Fruit fly (Drosophila melanogaster) whole organism, prepupa: ENCODE measurements around the gene CG9396.

Experiments
- Blimp-1 ChIP-seq: fragments of 200-800 bp; sonication (Bioruptor generic); optimal IDR thresholded peaks from 3 replicates; lab custom pipeline; 2017; ENCODE audit warnings: missing biosample characterization, missing genetic modification characterization, mild to moderate bottlenecking, moderate library complexity, missing genetic modification reagents
- CG10631 ChIP-seq: fragments of 200-800 bp; sonication (Bioruptor generic); optimal IDR thresholded peaks from 2 replicates; lab custom pipeline; 2016; ENCODE audit warnings: missing biosample characterization, missing genetic modification characterization
- CG11294 ChIP-seq: fragments of 200-800 bp; sonication (Bioruptor generic); IDR thresholded peaks from 2 replicates; pipeline ENCODE4 v1.3.6; 2022; ENCODE audit warnings: missing biosample characterization, missing genetic modification characterization
- CG11762 ChIP-seq: fragments of 200-800 bp; sonication (Bioruptor generic); optimal IDR thresholded peaks from 3 replicates; lab custom pipeline; 2016; ENCODE audit warnings: missing biosample characterization, missing genetic modification characterization; ENCODE audit not compliant: insufficient read depth
- CG15336 ChIP-seq: fragments of 200-800 bp; sonication (Bioruptor generic); IDR thresholded peaks from 2 replicates; pipeline ENCODE4 v1.3.6; 2022; ENCODE audit warnings: missing biosample characterization, missing genetic modification characterization
- CG1621 ChIP-seq: fragments of 200-800 bp; sonication (Bioruptor generic); optimal IDR thresholded peaks from 3 replicates; lab custom pipeline; 2018; ENCODE audit warnings: missing biosample characterization, mild to moderate bottlenecking, missing genetic modification characterization
- CG16779 ChIP-seq: fragments of 200-800 bp; sonication (Bioruptor generic); optimal IDR thresholded peaks from 3 replicates; lab custom pipeline; 2017; ENCODE audit warnings: missing biosample characterization, mild to moderate bottlenecking, missing genetic modification characterization
- CG31627 ChIP-seq: fragments of 200-800 bp; sonication (Bioruptor generic); optimal IDR thresholded peaks from 3 replicates; lab custom pipeline; 2016; ENCODE audit warnings: missing biosample characterization, missing genetic modification characterization
- CG32006 ChIP-seq: fragments of 200-800 bp; sonication (Bioruptor generic); optimal IDR thresholded peaks from 3 replicates; lab custom pipeline; 2017; ENCODE audit warnings: missing biosample characterization, mild to moderate bottlenecking, missing genetic modification characterization
- CG34406 ChIP-seq: fragments of 200-800 bp; sonication (Bioruptor generic); optimal IDR thresholded peaks from 3 replicates; lab custom pipeline; 2016; ENCODE audit warnings: missing biosample characterization, missing genetic modification characterization
- CG3919 ChIP-seq: fragments of 200-800 bp; sonication (Bioruptor generic); optimal IDR thresholded peaks from 3 replicates; lab custom pipeline; 2016; ENCODE audit warnings: missing biosample characterization, missing genetic modification characterization
- CG6163 ChIP-seq: fragments of 200-800 bp; sonication (Bioruptor generic); IDR thresholded peaks from 3 replicates; pipeline ENCODE4 v1.3.6; 2022; ENCODE audit warnings: missing biosample characterization, missing genetic modification characterization
- CG6276 ChIP-seq: fragments of 200-800 bp; sonication (Bioruptor generic); optimal IDR thresholded peaks from 2 replicates; lab custom pipeline; 2017; ENCODE audit warnings: missing biosample characterization, mild to moderate bottlenecking, missing genetic modification characterization
- CG6792 ChIP-seq: fragments of 200-800 bp; sonication (Bioruptor generic); optimal IDR thresholded peaks from 3 replicates; lab custom pipeline; 2016; ENCODE audit warnings: missing biosample characterization, missing genetic modification characterization
- CG6808 ChIP-seq: fragments of 200-800 bp; sonication (Bioruptor generic); optimal IDR thresholded peaks from 3 replicates; lab custom pipeline; 2017; ENCODE audit warnings: missing biosample characterization, missing genetic modification characterization, mild to moderate bottlenecking, moderate library complexity, missing genetic modification reagents
- CG6854 ChIP-seq: fragments of 200-800 bp; sonication (Bioruptor generic); optimal IDR thresholded peaks from 2 replicates; lab custom pipeline; 2017; ENCODE audit warnings: missing biosample characterization, mild to moderate bottlenecking, missing genetic modification characterization
- CG8319 ChIP-seq: fragments of 200-800 bp; sonication (Bioruptor generic); optimal IDR thresholded peaks from 3 replicates; lab custom pipeline; 2016; ENCODE audit warnings: missing biosample characterization, missing genetic modification characterization
- CG8632 ChIP-seq: fragments of 200-800 bp; sonication (Bioruptor generic); optimal IDR thresholded peaks from 3 replicates; lab custom pipeline; 2016; ENCODE audit warnings: missing biosample characterization, missing genetic modification characterization
- Eip75B ChIP-seq: fragments of 200-800 bp; sonication (Bioruptor generic); optimal IDR thresholded peaks from 3 replicates; lab custom pipeline; 2016; ENCODE audit warnings: missing biosample characterization, missing genetic modification characterization
- Eip78C ChIP-seq: fragments of 200-800 bp; sonication (Bioruptor generic); peaks from one replicate; lab custom pipeline; 2016; ENCODE audit warnings: missing biosample characterization, missing genetic modification characterization
- Eip93F ChIP-seq: fragments of 200-800 bp; sonication (Bioruptor generic); optimal IDR thresholded peaks from 2 replicates; lab custom pipeline; 2016; ENCODE audit warnings: missing biosample characterization, mild to moderate bottlenecking, missing genetic modification characterization
- Ets21C ChIP-seq: fragments of 200-800 bp; sonication (Bioruptor generic); optimal IDR thresholded peaks from 3 replicates; lab custom pipeline; 2016; ENCODE audit warnings: missing biosample characterization, missing genetic modification characterization
- Ets96B ChIP-seq: fragments of 200-800 bp; optimal IDR thresholded peaks from 2 replicates; lab custom pipeline; 2019; ENCODE audit warnings: missing biosample characterization, mild to moderate bottlenecking, missing genetic modification characterization, moderate library complexity
- Gug ChIP-seq: fragments of 200-800 bp; sonication (Bioruptor generic); IDR thresholded peaks from 2 replicates; pipeline ENCODE4 v1.3.6; 2022; ENCODE audit warnings: missing biosample characterization, missing genetic modification characterization
- Hr38 ChIP-seq: sonication (Bioruptor generic); optimal IDR thresholded peaks from 2 replicates; lab custom pipeline; 2016; ENCODE audit warnings: missing biosample characterization, missing genetic modification characterization
- Met ChIP-seq: fragments of 200-800 bp; sonication (Bioruptor generic); optimal IDR thresholded peaks from 3 replicates; lab custom pipeline; 2016; ENCODE audit warnings: missing biosample characterization, missing genetic modification characterization
- OdsH ChIP-seq: fragments of 200-800 bp; sonication (Bioruptor generic); optimal IDR thresholded peaks from 3 replicates; lab custom pipeline; 2016; ENCODE audit warnings: missing biosample characterization, missing genetic modification characterization
- Sox15 ChIP-seq: fragments of 200-800 bp; sonication (Bioruptor generic); optimal IDR thresholded peaks from 3 replicates; lab custom pipeline; 2016; ENCODE audit warnings: missing biosample characterization, missing genetic modification characterization
- achi ChIP-seq: fragments of 200-800 bp; sonication (Bioruptor generic); optimal IDR thresholded peaks from 3 replicates; lab custom pipeline; 2016; ENCODE audit warnings: missing biosample characterization, missing genetic modification characterization
- acj6 ChIP-seq: fragments of 200-800 bp; sonication (Bioruptor generic); optimal IDR thresholded peaks from 3 replicates; lab custom pipeline; 2016; ENCODE audit warnings: missing biosample characterization, missing genetic modification characterization
- cyc ChIP-seq: fragments of 200-800 bp; sonication (Bioruptor generic); optimal IDR thresholded peaks from 3 replicates; lab custom pipeline; 2016; ENCODE audit warnings: missing biosample characterization, missing genetic modification characterization
- dac ChIP-seq: fragments of 200-800 bp; sonication (Bioruptor generic); optimal IDR thresholded peaks from 2 replicates; lab custom pipeline; 2017; ENCODE audit warnings: missing biosample characterization, mild to moderate bottlenecking, missing genetic modification characterization
- dsx ChIP-seq: fragments of 200-800 bp; optimal IDR thresholded peaks from 3 replicates; lab custom pipeline; 2019; ENCODE audit warnings: missing biosample characterization, mild to moderate bottlenecking, missing genetic modification characterization, moderate library complexity; ENCODE audit not compliant: poor library complexity, severe bottlenecking
- eg ChIP-seq: fragments of 200-800 bp; sonication (Bioruptor generic); IDR thresholded peaks from 3 replicates; pipeline ENCODE4 v1.3.6; 2022; ENCODE audit warnings: missing biosample characterization, missing genetic modification characterization
- esn ChIP-seq: fragments of 200-800 bp; sonication (Bioruptor generic); optimal IDR thresholded peaks from 2 replicates; lab custom pipeline; 2016; ENCODE audit warnings: missing biosample characterization, mild to moderate bottlenecking, missing genetic modification characterization, moderate library complexity
- fd59A ChIP-seq: fragments of 200-800 bp; sonication (Bioruptor generic); optimal IDR thresholded peaks from 2 replicates; lab custom pipeline; 2017; ENCODE audit warnings: missing biosample characterization, mild to moderate bottlenecking, missing genetic modification characterization, missing genetic modification reagents
- fd85E ChIP-seq: fragments of 200-800 bp; sonication (Bioruptor generic); optimal IDR thresholded peaks from 3 replicates; lab custom pipeline; 2016; ENCODE audit warnings: missing biosample characterization, missing genetic modification characterization
- net ChIP-seq: fragments of 200-800 bp; sonication (Bioruptor generic); optimal IDR thresholded peaks from 3 replicates; lab custom pipeline; 2016; ENCODE audit warnings: missing biosample characterization, missing genetic modification characterization
- pdm3 ChIP-seq: fragments of 200-800 bp; sonication (Bioruptor generic); optimal IDR thresholded peaks from 3 replicates; lab custom pipeline; 2016; ENCODE audit warnings: missing biosample characterization, missing genetic modification characterization
- salr ChIP-seq, 2 experiments: fragments of 200-800 bp; sonication (Bioruptor generic); optimal IDR thresholded peaks; 3 replicates each; lab custom pipeline; 2016 to 2018; ENCODE audit warnings: missing biosample characterization in 2 of 2, missing genetic modification characterization in 2 of 2, mild to moderate bottlenecking in 1 of 2
- spab ChIP-seq: fragments of 200-800 bp; sonication (Bioruptor generic); optimal IDR thresholded peaks from 2 replicates; lab custom pipeline; 2017; ENCODE audit warnings: missing biosample characterization, mild to moderate bottlenecking, missing genetic modification characterization, missing genetic modification reagents
- ss ChIP-seq, 2 experiments: fragments of 200-800 bp; sonication (Bioruptor generic); optimal IDR thresholded peaks; 2 replicates in 1 of 2; 3 replicates in 1 of 2; lab custom pipeline; 2017 to 2018; ENCODE audit warnings: mild to moderate bottlenecking in 2 of 2, missing biosample characterization in 2 of 2, missing genetic modification characterization in 2 of 2, moderate library complexity in 1 of 2
- svp ChIP-seq: fragments of 200-800 bp; sonication (Bioruptor generic); peaks from one replicate; lab custom pipeline; 2016; ENCODE audit warnings: missing biosample characterization, missing genetic modification characterization
- topi ChIP-seq: fragments of 200-800 bp; sonication (Bioruptor generic); optimal IDR thresholded peaks from 3 replicates; lab custom pipeline; 2016; ENCODE audit warnings: missing biosample characterization, missing genetic modification characterization
- vri ChIP-seq: fragments of 200-800 bp; sonication (Bioruptor generic); optimal IDR thresholded peaks from 3 replicates; lab custom pipeline; 2016; ENCODE audit warnings: missing biosample characterization, mild to moderate bottlenecking, missing genetic modification characterization

CG9396 gene

DNA sequence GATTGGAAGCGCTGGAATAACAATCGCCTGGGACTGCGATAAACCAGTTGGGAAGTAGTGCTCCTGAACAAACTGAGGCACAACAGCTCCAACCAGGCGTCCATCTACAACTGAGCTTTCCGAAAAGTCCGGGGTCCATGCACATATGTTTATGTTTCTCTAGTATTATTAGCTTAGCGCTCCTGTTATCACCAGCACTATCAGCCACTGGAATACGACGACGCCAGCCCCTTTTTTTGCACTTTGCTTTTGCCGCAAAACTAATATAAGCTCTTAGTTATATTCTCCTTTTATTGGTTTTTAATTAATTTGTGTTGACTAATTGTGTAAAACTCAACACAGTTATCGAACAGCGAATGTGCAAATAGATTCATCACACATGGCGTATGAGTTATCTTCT lies at the start of gene CG9396:
TSS of gene CG9396 (minus strand) at position 101 of the 400 bp plus-strand sequence.
- TF ChIP-seq Eip78C (GFP tag; lab: Kevin White, UChicago), result no peak
- TF ChIP-seq dac (GFP tag; lab: Kevin White, UChicago), result no peak
- TF ChIP-seq CG10631 (GFP tag; lab: Kevin White, UChicago), result no peak
- TF ChIP-seq Sox15 (GFP tag; lab: Kevin White, UChicago), result no peak
- TF ChIP-seq CG6276 (GFP tag; lab: Kevin White, UChicago), result no peak
- TF ChIP-seq CG32006 (GFP tag; lab: Kevin White, UChicago), result no peak
- no peak for TF ChIP-seq CG3919 (GFP tag; lab: Kevin White, UChicago)
- no peak for TF ChIP-seq CG6163
- no peak for TF ChIP-seq Hr38 (GFP tag; lab: Kevin White, UChicago)
- TF ChIP-seq OdsH (GFP tag; lab: Kevin White, UChicago), result no peak
- TF ChIP-seq CG16779 (tag; lab: Kevin White, UChicago), result no peak
- no peak for TF ChIP-seq Eip93F (GFP tag; lab: Kevin White, UChicago)
- no peak for TF ChIP-seq Blimp-1
- TF ChIP-seq net (GFP tag; lab: Kevin White, UChicago), result no peak

dm6 chr3R:9620278-9620677 lies 48.9 kb upstream of the CG9396 start:
- TF ChIP-seq esn (GFP tag; lab: Kevin White, UChicago) (no peak), achi (GFP tag; lab: Kevin White, UChicago) (no peak), Sox15 (GFP tag; lab: Kevin White, UChicago) (no peak), CG32006 (GFP tag; lab: Kevin White, UChicago) (no peak), spab (GFP tag; lab: Kevin White, UChicago) (no peak), CG11762 (GFP tag; lab: Kevin White, UChicago) (no peak)

- TF ChIP-seq Blimp-1 (no peak), CG32006 (GFP tag; lab: Kevin White, UChicago) (peak; percentile 85), achi (GFP tag; lab: Kevin White, UChicago) (peak; percentile 55), topi (GFP tag; lab: Kevin White, UChicago) (peak; percentile 46), CG6276 (GFP tag; lab: Kevin White, UChicago) (peak; percentile 80), dsx (GFP tag; lab: Kevin White, UChicago) (peak; percentile 29), Sox15 (GFP tag; lab: Kevin White, UChicago) (peak; percentile 13), CG34406 (GFP tag; lab: Kevin White, UChicago) (peak; percentile 41), CG8632 (GFP tag; lab: Kevin White, UChicago) (peak; percentile 34), Eip78C (GFP tag; lab: Kevin White, UChicago) (peak; percentile 94), spab (GFP tag; lab: Kevin White, UChicago) (peak; percentile 21), pdm3 (GFP tag; lab: Kevin White, UChicago) (peak; percentile 66), fd59A (peak; percentile 18), CG16779 (tag; lab: Kevin White, UChicago) (peak; percentile 34), ss (GFP tag; optimal IDR thresholded peaks at IDR 0.05; lab: Kevin White, UChicago) (no peak), Ets96B (peak; percentile 25), CG6808 (peak; percentile 53), dac (GFP tag; lab: Kevin White, UChicago) (peak; percentile 67), Met (peak; percentile 37), eg (peak; percentile 96), vri (GFP tag; lab: Kevin White, UChicago) (no peak), cyc (GFP tag; lab: Kevin White, UChicago) (peak; percentile 66), Eip93F (GFP tag; lab: Kevin White, UChicago) (no peak), salr (GFP tag; optimal IDR thresholded peaks at IDR 0.05; lab: Kevin White, UChicago) (peak in 1 of 2 experiments; percentile 49), esn (GFP tag; lab: Kevin White, UChicago) (peak; percentile 46), CG6854 (GFP tag; lab: Kevin White, UChicago) (no peak), CG8319 (GFP tag; lab: Kevin White, UChicago) (peak; percentile 34), Ets21C (GFP tag; lab: Kevin White, UChicago) (no peak), CG1621 (tag; lab: Kevin White, UChicago) (no peak), Gug (GFP tag; lab: Robert Waterston, UW) (peak; percentile 89), svp (GFP tag; lab: Kevin White, UChicago) (peak; percentile 54), fd85E (GFP tag; lab: Kevin White, UChicago) (no peak), acj6 (GFP tag; lab: Kevin White, UChicago) (peak; percentile 62), CG6792 (GFP tag; lab: Kevin White, UChicago) (peak; percentile 41), CG31627 (GFP tag; lab: Kevin White, UChicago) (peak; percentile 56), CG6163 (peak; percentile 93), CG15336 (GFP tag; lab: Robert Waterston, UW) (peak; percentile 90), CG11294 (peak; percentile 90), Eip75B (peak; percentile 38), Hr38 (GFP tag; lab: Kevin White, UChicago) (no peak)
Measured at dm6 chr3R:9618331-9618730, 46.9 kb upstream of the CG9396 start.
